1 worm cellular context compared by ENCODE assay signal in genomic region chrII:4904277-4904676, ce11.
TF ChIP-seq lines count a peak whose summit lies in the region.

No protein-coding gene starts in this region.

TF ChIP-seq in whole organism, L4 larva, 104 proteins besides CTCF, POLR2A, EP300 and RAD21 (continued from another document):
- TF ChIP-seq set-16 (GFP tag; IDR thresholded peaks at IDR 0.05; lab: Robert Waterston, UW) (0 out of 2 replicates have a peak, but pooled peaks have one; percentile 11), zfp-3 (GFP tag; conservative IDR thresholded peaks at IDR 0.05; lab: Robert Waterston, UW) (no peak), nhr-42 (GFP tag; IDR thresholded peaks at IDR 0.05; lab: Robert Waterston, UW) (no peak), madf-9 (GFP tag; conservative IDR thresholded peaks at IDR 0.05; lab: Robert Waterston, UW) (0 out of 2 replicates have a peak, but pooled peaks have one; percentile 42), lin-39 (tag; optimal IDR thresholded peaks at IDR 0.05; lab: Kevin White, UChicago) (no peak), ama-1 (optimal IDR thresholded peaks at IDR 0.05; lab: Kevin White, UChicago) (peak; percentile 50), mes-2 (tag; optimal IDR thresholded peaks at IDR 0.05; lab: Kevin White, UChicago; ENCODE audit: poor library complexity, severe bottlenecking) (peak; percentile 79), ZK337.2 (GFP tag; IDR thresholded peaks at IDR 0.05; lab: Robert Waterston, UW) (no peak), fos-1 (tag; optimal IDR thresholded peaks at IDR 0.05; lab: Kevin White, UChicago) (no peak), mdt-29 (GFP tag; IDR thresholded peaks at IDR 0.05; lab: Robert Waterston, UW) (peak; percentile 58; the same call in 1 of the 2 replicates), ceh-62 (tag; optimal IDR thresholded peaks at IDR 0.05; lab: Kevin White, UChicago) (no peak), sdz-12 (GFP tag; optimal IDR thresholded peaks at IDR 0.05; lab: Kevin White, UChicago) (no peak), ZK546.5 (tag; optimal IDR thresholded peaks at IDR 0.05; lab: Kevin White, UChicago) (no peak), nhr-41 (GFP tag; IDR thresholded peaks at IDR 0.05; lab: Robert Waterston, UW) (no peak), lim-7 (GFP tag; IDR thresholded peaks at IDR 0.05; lab: Robert Waterston, UW) (no peak), nhr-76 (tag; optimal IDR thresholded peaks at IDR 0.05; lab: Kevin White, UChicago) (no peak), spr-3 (GFP tag; optimal IDR thresholded peaks at IDR 0.05; lab: Kevin White, UChicago) (no peak), saeg-2 (GFP tag; IDR thresholded peaks at IDR 0.05; lab: Robert Waterston, UW) (no peak), snpc-1.2 (GFP tag; IDR thresholded peaks at IDR 0.05; lab: Robert Waterston, UW) (no peak), ztf-7 (tag; optimal IDR thresholded peaks at IDR 0.05; lab: Kevin White, UChicago) (no peak), nhr-77 (tag; optimal IDR thresholded peaks at IDR 0.05; lab: Kevin White, UChicago) (peak; percentile 77), duxl-1 (tag; optimal IDR thresholded peaks at IDR 0.05; lab: Kevin White, UChicago; ENCODE audit: poor library complexity) (no peak), egl-27 (tag; optimal IDR thresholded peaks at IDR 0.05; lab: Kevin White, UChicago) (no peak), F10B5.3 (tag; optimal IDR thresholded peaks at IDR 0.05; lab: Kevin White, UChicago) (no peak), daf-12 (tag; optimal IDR thresholded peaks at IDR 0.05; lab: Kevin White, UChicago) (no peak), dmd-8 (GFP tag; IDR thresholded peaks at IDR 0.05; lab: Robert Waterston, UW) (no peak), unc-39 (tag; optimal IDR thresholded peaks at IDR 0.05; lab: Kevin White, UChicago) (no peak), nhr-102 (tag; optimal IDR thresholded peaks at IDR 0.05; lab: Kevin White, UChicago) (peak; percentile 11), ceh-82 (tag; optimal IDR thresholded peaks at IDR 0.05; lab: Kevin White, UChicago) (no peak), T20F7.1 (GFP tag; optimal IDR thresholded peaks at IDR 0.05; lab: Kevin White, UChicago) (peak; percentile 25), nhr-28 (tag; optimal IDR thresholded peaks at IDR 0.05; lab: Kevin White, UChicago) (peak; percentile 73), pqm-1 (tag; optimal IDR thresholded peaks at IDR 0.05; lab: Kevin White, UChicago) (no peak), hif-1 (tag; optimal IDR thresholded peaks at IDR 0.05; lab: Kevin White, UChicago) (peak in 1 of 2 experiments; percentile 67), cey-2 (tag; optimal IDR thresholded peaks at IDR 0.05; lab: Kevin White, UChicago; ENCODE audit: borderline replicate concordance, insufficient read depth) (no peak), php-3 (GFP tag; IDR thresholded peaks at IDR 0.05; lab: Robert Waterston, UW) (0 out of 2 replicates have a peak, but pooled peaks have one; percentile 37), tag-97 (GFP tag; IDR thresholded peaks at IDR 0.05; lab: Robert Waterston, UW) (no peak), nhr-6 (tag; optimal IDR thresholded peaks at IDR 0.05; lab: Kevin White, UChicago) (peak; percentile 41), Y48G9A.11 (GFP tag; IDR thresholded peaks at IDR 0.05; lab: Robert Waterston, UW) (no peak), daf-8 (GFP tag; IDR thresholded peaks at IDR 0.05; lab: Robert Waterston, UW) (no peak), zip-11 (GFP tag; IDR thresholded peaks at IDR 0.05; lab: Robert Waterston, UW) (no peak), lin-15B (tag; optimal IDR thresholded peaks at IDR 0.05; lab: Kevin White, UChicago) (no peak), nhr-48 (tag; optimal IDR thresholded peaks at IDR 0.05; lab: Kevin White, UChicago) (peak; percentile 13), daf-19 (GFP tag; conservative IDR thresholded peaks at IDR 0.05; lab: Robert Waterston, UW) (no peak), arid-1 (GFP tag; conservative IDR thresholded peaks at IDR 0.05; lab: Robert Waterston, UW) (peak; percentile 68; the same call in 1 of the 2 replicates), nhr-237 (tag; optimal IDR thresholded peaks at IDR 0.05; lab: Kevin White, UChicago) (no peak), gei-8 (GFP tag; optimal IDR thresholded peaks at IDR 0.05; lab: Kevin White, UChicago) (no peak)
